Worm (Caenorhabditis elegans): ENCODE measurements around the gene F59B1.10.

Gene F59B1.10

ce11 chrV:3647862-3648261 is at the start of gene F59B1.10:
Gene F59B1.10 (minus strand): TSS chrV:3647962.
- no peak for TF ChIP-seq unc-86 (tag; optimal IDR thresholded peaks at IDR 0.05)
- no peak for TF ChIP-seq nhr-232 (tag; optimal IDR thresholded peaks at IDR 0.05)
- no peak for TF ChIP-seq sox-4 (tag; optimal IDR thresholded peaks at IDR 0.05)
- no peak for TF ChIP-seq ceh-24 (tag; optimal IDR thresholded peaks at IDR 0.05)
- no peak for TF ChIP-seq hlh-13 (GFP tag; optimal IDR thresholded peaks at IDR 0.05)
- TF ChIP-seq ttx-3 (tag; optimal IDR thresholded peaks at IDR 0.05), result no peak
- TF ChIP-seq C38D4.7 (GFP tag; optimal IDR thresholded peaks at IDR 0.05), result no peak
- no peak for TF ChIP-seq lim-6 (tag; optimal IDR thresholded peaks at IDR 0.05)
- no peak for TF ChIP-seq ceh-6 (GFP tag; optimal IDR thresholded peaks at IDR 0.05)
- TF ChIP-seq pag-3 (tag; optimal IDR thresholded peaks at IDR 0.05; ENCODE audit: borderline replicate concordance), result no peak
- no peak for TF ChIP-seq unc-3 (GFP tag; conservative IDR thresholded peaks at IDR 0.05)
- TF ChIP-seq unc-3 (tag; optimal IDR thresholded peaks at IDR 0.05), result no peak

DNA sequence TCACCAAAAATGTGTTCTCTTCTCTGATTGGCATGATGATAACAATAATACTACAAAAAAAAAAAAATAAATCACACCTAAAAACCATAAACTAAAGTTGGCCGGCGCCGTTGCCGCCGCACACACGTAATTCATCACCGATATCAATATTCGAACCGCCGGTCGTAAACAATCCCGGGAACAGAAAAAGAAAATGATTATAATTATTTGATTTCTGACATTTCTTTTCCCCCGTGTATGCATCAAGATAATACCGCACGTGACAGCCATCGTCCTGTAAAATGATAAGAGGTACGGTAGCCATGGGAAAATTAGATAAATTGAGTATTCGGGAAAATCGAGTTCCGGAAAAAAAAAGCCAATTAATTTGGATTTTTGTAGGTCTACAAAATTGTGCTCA is 49.3 kb upstream of the F59B1.10 start:
- peak; percentile 74 for TF ChIP-seq elt-2 (tag; optimal IDR thresholded peaks at IDR 0.05)
- no peak for TF ChIP-seq ceh-31 (tag; optimal IDR thresholded peaks at IDR 0.05)
- TF ChIP-seq ceh-2 (tag; optimal IDR thresholded peaks at IDR 0.05), result no peak

- TF ChIP-seq sox-4 (tag; optimal IDR thresholded peaks at IDR 0.05), result no peak
- TF ChIP-seq unc-86 (tag; optimal IDR thresholded peaks at IDR 0.05), result no peak
- TF ChIP-seq lin-11 (tag; optimal IDR thresholded peaks at IDR 0.05), result no peak
- TF ChIP-seq hlh-13 (GFP tag; optimal IDR thresholded peaks at IDR 0.05), result no peak
- no peak for TF ChIP-seq sdc-2 (tag; optimal IDR thresholded peaks at IDR 0.05)
These were observed 47.5 kb upstream of the F59B1.10 start for ce11 chrV:3695254-3695653.

DNA sequence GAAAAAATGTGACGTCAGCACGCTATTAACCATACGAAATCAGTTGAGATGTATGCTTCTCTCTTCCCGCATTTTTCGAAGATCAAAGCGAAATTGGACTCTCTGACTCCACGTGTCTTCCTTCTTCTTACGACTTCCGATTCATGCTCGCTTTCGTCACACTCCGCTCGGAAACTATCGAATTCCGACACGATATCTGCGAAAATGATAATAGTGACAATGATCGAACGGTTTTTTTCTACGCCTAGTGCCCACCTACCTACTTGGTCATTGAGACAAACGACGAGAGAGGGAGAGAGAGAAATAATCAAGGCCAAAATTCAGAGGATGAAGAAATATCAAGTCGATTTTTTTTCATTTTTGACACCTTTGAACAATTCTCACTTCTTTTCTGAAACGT is 45.9 kb upstream of the F59B1.10 start:
- TF ChIP-seq ref-2 (tag; optimal IDR thresholded peaks at IDR 0.05) (no peak), ceh-45 (GFP tag; IDR thresholded peaks at IDR 0.05) (no peak), unc-55 (GFP tag; optimal IDR thresholded peaks at IDR 0.05) (no peak), pqm-1 (tag; optimal IDR thresholded peaks at IDR 0.05) (no peak), pros-1 (tag; optimal IDR thresholded peaks at IDR 0.05) (no peak), npax-4 (tag; optimal IDR thresholded peaks at IDR 0.05) (no peak), nfya-1 (tag; optimal IDR thresholded peaks at IDR 0.05) (no peak), dve-1 (tag; optimal IDR thresholded peaks at IDR 0.05) (no peak), sdc-2 (tag; optimal IDR thresholded peaks at IDR 0.05) (no peak), eyg-1 (tag; optimal IDR thresholded peaks at IDR 0.05) (no peak), lin-11 (tag; optimal IDR thresholded peaks at IDR 0.05) (no peak), ceh-34 (tag; optimal IDR thresholded peaks at IDR 0.05) (no peak), ceh-2 (tag; optimal IDR thresholded peaks at IDR 0.05) (no peak), odd-2 (tag; optimal IDR thresholded peaks at IDR 0.05) (no peak)

DNA sequence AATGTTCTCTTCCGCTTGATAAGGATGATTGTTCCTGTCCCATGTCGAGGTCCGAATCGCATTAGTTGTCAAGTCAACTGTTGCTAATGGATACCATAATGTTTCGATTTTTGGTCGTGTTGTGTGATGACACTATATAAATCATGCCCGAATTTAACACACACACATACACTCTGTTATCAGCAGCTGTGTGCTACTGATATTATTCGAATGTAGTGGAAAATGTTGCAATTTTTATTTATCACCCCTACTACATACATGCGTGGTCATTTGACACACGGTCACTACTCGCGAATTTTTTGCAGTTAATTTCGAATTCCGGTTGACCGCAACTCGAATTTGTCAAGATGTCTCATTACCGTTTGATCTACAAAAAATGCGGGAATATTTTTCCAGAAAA is 44.9 kb upstream of the F59B1.10 start:
- TF ChIP-seq elt-2 (tag; optimal IDR thresholded peaks at IDR 0.05) (peak; percentile 20), ama-1 (optimal IDR thresholded peaks at IDR 0.05) (no peak)

ce11 chrV:3688733-3689132 is 41.0 kb upstream of the F59B1.10 start:
- no peak for TF ChIP-seq odd-2 (tag; optimal IDR thresholded peaks at IDR 0.05)
- TF ChIP-seq K09A11.1 (tag; optimal IDR thresholded peaks at IDR 0.05; ENCODE audit: insufficient read depth), result no peak
- no peak for TF ChIP-seq ttx-3 (tag; optimal IDR thresholded peaks at IDR 0.05)
- no peak for TF ChIP-seq eyg-1 (tag; optimal IDR thresholded peaks at IDR 0.05)
- TF ChIP-seq unc-3 (GFP tag; conservative IDR thresholded peaks at IDR 0.05), result no peak
- TF ChIP-seq unc-3 (tag; optimal IDR thresholded peaks at IDR 0.05), result no peak
- no peak for TF ChIP-seq npax-4 (tag; optimal IDR thresholded peaks at IDR 0.05)
- TF ChIP-seq elt-4 (tag; optimal IDR thresholded peaks at IDR 0.05), result no peak
- no peak for TF ChIP-seq lim-6 (tag; optimal IDR thresholded peaks at IDR 0.05)
- TF ChIP-seq fkh-6 (tag; optimal IDR thresholded peaks at IDR 0.05), result no peak
- TF ChIP-seq fkh-10 (GFP tag; optimal IDR thresholded peaks at IDR 0.05), result no peak
- no peak for TF ChIP-seq pros-1 (tag; optimal IDR thresholded peaks at IDR 0.05)
- peak; percentile 42 for TF ChIP-seq hlh-8 (tag; optimal IDR thresholded peaks at IDR 0.05)
- TF ChIP-seq nhr-11 (tag; optimal IDR thresholded peaks at IDR 0.05), result no peak
- TF ChIP-seq syd-9 (tag; optimal IDR thresholded peaks at IDR 0.05), result no peak
- TF ChIP-seq tbx-7 (tag; optimal IDR thresholded peaks at IDR 0.05), result no peak
- TF ChIP-seq sox-2 (GFP tag; IDR thresholded peaks at IDR 0.05), result peak; percentile 54
- no peak for TF ChIP-seq hlh-6 (tag; optimal IDR thresholded peaks at IDR 0.05)
- peak; percentile 5 for TF ChIP-seq unc-55 (GFP tag; optimal IDR thresholded peaks at IDR 0.05)
- TF ChIP-seq pqm-1 (tag; optimal IDR thresholded peaks at IDR 0.05), result no peak
- TF ChIP-seq ceh-31 (tag; optimal IDR thresholded peaks at IDR 0.05), result peak; percentile 25
- no peak for TF ChIP-seq mec-3 (tag; optimal IDR thresholded peaks at IDR 0.05; ENCODE audit: borderline replicate concordance)
- TF ChIP-seq C38D4.7 (GFP tag; optimal IDR thresholded peaks at IDR 0.05), result no peak
- TF ChIP-seq ceh-18 (tag; optimal IDR thresholded peaks at IDR 0.05), result no peak
- TF ChIP-seq pat-9 (tag; optimal IDR thresholded peaks at IDR 0.05), result no peak

Measured in whole organism, late embryonic.